Worm (Caenorhabditis elegans): Measurements from ENCODE around the gene Y82E9BL.5.
A peak's percentile ranks its signal among the peaks of the same experiment; 100 is the strongest.

DNA sequence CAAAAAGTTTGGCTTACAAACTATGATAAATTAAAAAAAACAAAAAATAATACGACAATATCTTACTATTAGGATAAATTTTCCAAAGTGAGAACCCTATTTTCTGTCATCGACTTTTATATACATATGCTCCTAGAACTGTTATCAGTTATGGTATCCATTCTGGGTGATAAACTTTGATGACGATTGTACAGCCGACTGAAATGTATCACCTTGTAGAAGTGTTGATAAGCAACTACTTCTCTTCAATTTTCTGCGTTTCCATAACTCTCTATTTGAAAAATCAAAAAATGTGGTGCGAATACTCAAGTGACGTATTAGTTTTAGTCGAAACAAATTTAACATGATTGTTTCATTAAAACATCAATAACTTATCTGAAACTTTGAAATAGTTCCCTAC is 42.5 kb upstream of the Y82E9BL.5 start:
- TF ChIP-seq ceh-82 (tag; optimal IDR thresholded peaks at IDR 0.05), result no peak
- no peak for TF ChIP-seq ztf-11 (tag; optimal IDR thresholded peaks at IDR 0.05)
- peak; percentile 86 for TF ChIP-seq pqm-1 (tag; optimal IDR thresholded peaks at IDR 0.05)
- TF ChIP-seq fkh-10 (GFP tag; optimal IDR thresholded peaks at IDR 0.05), result no peak
- TF ChIP-seq ceh-9 (tag; optimal IDR thresholded peaks at IDR 0.05), result no peak
- no peak for TF ChIP-seq eor-1 (tag; optimal IDR thresholded peaks at IDR 0.05)
- TF ChIP-seq snpc-4 (tag; optimal IDR thresholded peaks at IDR 0.05), result no peak
- TF ChIP-seq nhr-237 (tag; optimal IDR thresholded peaks at IDR 0.05), result no peak
- no peak for TF ChIP-seq nhr-12 (tag; optimal IDR thresholded peaks at IDR 0.05)
- TF ChIP-seq skn-1 (tag; optimal IDR thresholded peaks at IDR 0.05), result no peak
- TF ChIP-seq elt-3 (tag; optimal IDR thresholded peaks at IDR 0.05), result no peak
- no peak for TF ChIP-seq nhr-28 (tag; optimal IDR thresholded peaks at IDR 0.05)
- TF ChIP-seq sea-2 (GFP tag; optimal IDR thresholded peaks at IDR 0.05), result no peak
- no peak for TF ChIP-seq nhr-77 (tag; optimal IDR thresholded peaks at IDR 0.05)

Data from whole organism, L3 larva.